Worm (Caenorhabditis elegans): ENCODE results near the gene ctf-18.

The ctf-18 gene

ce11 chrIV:10078003-10078402 is 48.4 kb downstream of the ctf-18 start:
- TF ChIP-seq cog-1 (tag; optimal IDR thresholded peaks at IDR 0.05), result no peak
- TF ChIP-seq ztf-23 (GFP tag; IDR thresholded peaks at IDR 0.05), result no peak
- no peak for TF ChIP-seq klf-2 (GFP tag; conservative IDR thresholded peaks at IDR 0.05)
- no peak for TF ChIP-seq flt-1 (GFP tag; IDR thresholded peaks at IDR 0.05)

ce11 chrIV:10075899-10076298 is 50.5 kb downstream of the ctf-18 start, which contains the start of gene W01B6.5:
W01B6.5 (plus strand) TSS chrIV:10076199.
- TF ChIP-seq ref-1 (GFP tag; conservative IDR thresholded peaks at IDR 0.05) (no peak), klf-2 (GFP tag; conservative IDR thresholded peaks at IDR 0.05) (no peak), tab-1 (GFP tag; IDR thresholded peaks at IDR 0.05) (no peak), ztf-29 (GFP tag; IDR thresholded peaks at IDR 0.05) (no peak), flt-1 (GFP tag; IDR thresholded peaks at IDR 0.05) (no peak), med-1 (GFP tag; optimal IDR thresholded peaks at IDR 0.05; ENCODE audit: insufficient read depth) (no peak), T22C8.4 (GFP tag; IDR thresholded peaks at IDR 0.05) (no peak), cog-1 (tag; optimal IDR thresholded peaks at IDR 0.05) (no peak), ztf-23 (GFP tag; IDR thresholded peaks at IDR 0.05) (no peak)

ce11 chrIV:10075034-10075510 is 51.4 kb downstream of the ctf-18 start, which contains the start of the genes ttbk-4 and W01B6.4:
ttbk-4 (minus strand) TSS chrIV:10075134.
W01B6.4 (plus strand) TSS chrIV:10075460.
- TF ChIP-seq klf-2 (GFP tag; conservative IDR thresholded peaks at IDR 0.05) (no peak), T22C8.4 (GFP tag; IDR thresholded peaks at IDR 0.05) (no peak), med-1 (GFP tag; optimal IDR thresholded peaks at IDR 0.05; ENCODE audit: insufficient read depth) (no peak), ref-1 (GFP tag; conservative IDR thresholded peaks at IDR 0.05) (no peak), ztf-29 (GFP tag; IDR thresholded peaks at IDR 0.05) (no peak), flt-1 (GFP tag; IDR thresholded peaks at IDR 0.05) (no peak), tab-1 (GFP tag; IDR thresholded peaks at IDR 0.05) (no peak), cog-1 (tag; optimal IDR thresholded peaks at IDR 0.05) (no peak), ztf-23 (GFP tag; IDR thresholded peaks at IDR 0.05) (no peak)
